Fruit fly (Drosophila melanogaster): ENCODE results near the gene CatB.

Gene CatB

DNA sequence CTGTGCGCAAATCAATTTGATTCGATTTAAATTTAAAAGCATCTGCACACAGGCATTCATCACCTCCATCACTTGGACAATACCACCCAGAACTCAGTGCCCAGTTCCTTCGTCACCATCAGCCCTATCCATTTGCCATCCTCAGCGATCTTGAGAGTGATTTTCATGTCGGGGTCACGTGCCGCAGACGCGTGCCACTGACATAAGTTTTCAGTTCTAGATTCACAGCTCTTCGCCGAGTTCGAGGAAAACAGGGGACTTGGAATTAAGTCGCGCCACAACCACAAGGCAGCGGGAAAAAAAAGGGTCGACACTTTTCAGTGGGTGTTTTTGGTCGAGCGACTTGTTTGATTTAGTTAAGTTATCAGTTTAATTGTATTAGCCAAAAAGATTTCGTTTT, 37.7 kb downstream of the CatB start:
- TF ChIP-seq Dll (optimal IDR thresholded peaks at IDR 0.05), result no peak
- TF ChIP-seq usp (GFP tag; optimal IDR thresholded peaks at IDR 0.05), result no peak
- TF ChIP-seq CG8478 (optimal IDR thresholded peaks at IDR 0.05), result no peak
- TF ChIP-seq pan (optimal IDR thresholded peaks at IDR 0.05), result no peak
- TF ChIP-seq psq (optimal IDR thresholded peaks at IDR 0.05), result no peak
- TF ChIP-seq EcR (GFP tag; optimal IDR thresholded peaks at IDR 0.05), result no peak

- no peak for TF ChIP-seq pan (optimal IDR thresholded peaks at IDR 0.05)
- TF ChIP-seq usp (GFP tag; optimal IDR thresholded peaks at IDR 0.05), result no peak
- TF ChIP-seq psq (optimal IDR thresholded peaks at IDR 0.05), result no peak
- no peak for TF ChIP-seq CG8478 (optimal IDR thresholded peaks at IDR 0.05)
- no peak for TF ChIP-seq EcR (GFP tag; optimal IDR thresholded peaks at IDR 0.05)
- no peak for TF ChIP-seq Dll (optimal IDR thresholded peaks at IDR 0.05)
These were observed 41.0 kb downstream of the CatB start for dm6 chr2L:8746350-8746759.

dm6 chr2L:8747480-8747879, 42.1 kb downstream of the CatB start:
- no peak for TF ChIP-seq CG8478 (optimal IDR thresholded peaks at IDR 0.05)
- TF ChIP-seq Dll (optimal IDR thresholded peaks at IDR 0.05), result no peak
- no peak for TF ChIP-seq pan (optimal IDR thresholded peaks at IDR 0.05)
- no peak for TF ChIP-seq psq (optimal IDR thresholded peaks at IDR 0.05)
- no peak for TF ChIP-seq usp (GFP tag; optimal IDR thresholded peaks at IDR 0.05)
- TF ChIP-seq EcR (GFP tag; optimal IDR thresholded peaks at IDR 0.05), result no peak

DNA sequence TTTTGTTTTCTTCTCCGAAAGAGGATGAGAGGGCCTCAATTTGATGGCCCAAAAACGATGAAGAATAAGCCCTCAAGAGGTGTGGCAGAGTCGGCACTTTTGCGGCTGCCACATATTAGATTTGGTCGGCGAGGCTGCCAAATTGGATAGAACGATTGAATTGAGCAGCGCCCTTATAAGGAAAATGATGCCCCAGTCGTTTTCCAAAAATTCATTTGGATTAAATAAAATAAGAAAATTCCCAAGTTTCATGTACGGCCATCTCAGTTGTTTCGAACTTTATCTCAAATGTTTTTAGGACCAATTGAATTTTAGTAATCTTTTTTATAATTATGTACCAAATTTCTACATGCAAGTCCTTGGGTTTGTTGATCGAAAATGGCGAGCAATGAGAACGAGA, 46.6 kb downstream of the CatB start, which contains the start of the genes CG45307 and CG12438:
Gene CG45307, minus strand, starts transcription at position 101 of the 400 bp plus-strand sequence.
Gene CG12438, plus strand, starts transcription at position 264 of the 400 bp plus-strand sequence.
- TF ChIP-seq usp (GFP tag; optimal IDR thresholded peaks at IDR 0.05), result no peak
